Fruit fly (Drosophila melanogaster): ENCODE data around the gene CG33767.

- TF ChIP-seq lola (GFP tag; optimal IDR thresholded peaks at IDR 0.05) (no peak), Dif (GFP tag; optimal IDR thresholded peaks at IDR 0.05; ENCODE audit: partially characterized antibody) (no peak), Vsx2 (GFP tag; optimal IDR thresholded peaks at IDR 0.05; ENCODE audit: partially characterized antibody) (no peak), OdsH (GFP tag; optimal IDR thresholded peaks at IDR 0.05) (no peak), brk (GFP tag; optimal IDR thresholded peaks at IDR 0.05) (no peak), Hr78 (GFP tag; optimal IDR thresholded peaks at IDR 0.05) (no peak)
Observed at dm6 chr3L:22642276-22642900, 3.7 kb upstream of the CG33767 start.

All from whole organism, wandering third instar larva.